Fruit fly (Drosophila melanogaster): ENCODE data around the gene CG5103.

- TF ChIP-seq CG8478 (optimal IDR thresholded peaks at IDR 0.05), result no peak
- TF ChIP-seq CTCF (optimal IDR thresholded peaks at IDR 0.05), result no peak
Measured at dm6 chr3L:18272321-18273054, 21.6 kb downstream of the CG5103 start.

Data from S2 (cell line).